Worm (Caenorhabditis elegans) whole organism, early embryonic: Measurements from ENCODE around the gene cox-11.

Experiments
- B0310.2 ChIP-seq: sonication (generic microtip); optimal IDR thresholded peaks from 2 replicates; lab custom pipeline; 2016; ENCODE audit warnings: mild to moderate bottlenecking, missing genetic modification characterization, missing compliant biosample characterization
- F13C5.2 ChIP-seq: sonication (generic microtip); optimal IDR thresholded peaks from 2 replicates; lab custom pipeline; 2017; ENCODE audit warnings: mild to moderate bottlenecking, missing genetic modification characterization, inconsistent platforms, missing compliant biosample characterization
- aly-1 ChIP-seq: sonication (generic microtip); optimal IDR thresholded peaks from 2 replicates; lab custom pipeline; 2016; ENCODE audit warnings: missing genetic modification characterization, missing compliant biosample characterization
- ama-1 ChIP-seq: fragments of 150-350 bp; optimal IDR thresholded peaks from 2 replicates; lab custom pipeline; 2014
- ceh-13 ChIP-seq: fragments of 200-800 bp; sonication (Bioruptor generic); optimal IDR thresholded peaks from 2 replicates; lab custom pipeline; 2018; ENCODE audit warnings: mild to moderate bottlenecking, missing genetic modification characterization, missing compliant biosample characterization
- ceh-36 ChIP-seq: sonication (generic microtip); optimal IDR thresholded peaks from 2 replicates; lab custom pipeline; 2016; ENCODE audit warnings: missing genetic modification characterization, inconsistent platforms, missing compliant biosample characterization
- ets-7 ChIP-seq: sonication (generic microtip); optimal IDR thresholded peaks from 2 replicates; lab custom pipeline; 2016; ENCODE audit warnings: missing genotype, missing genetic modification characterization, missing compliant biosample characterization
- flt-1 ChIP-seq: fragments of 200-800 bp; sonication (Bioruptor generic); IDR thresholded peaks from 2 replicates; pipeline ENCODE4 v1.3.6; 2022; ENCODE audit warnings: missing genetic modification characterization, missing compliant biosample characterization
- hmbx-1 ChIP-seq: sonication (generic microtip); optimal IDR thresholded peaks from 2 replicates; lab custom pipeline; 2016; ENCODE audit warnings: mild to moderate bottlenecking, missing genetic modification characterization, missing compliant biosample characterization
- hmg-4 ChIP-seq: fragments of 200-800 bp; sonication (Bioruptor generic); optimal IDR thresholded peaks from 2 replicates; lab custom pipeline; 2018; ENCODE audit warnings: mild to moderate bottlenecking, missing genetic modification characterization, missing compliant biosample characterization
- hnd-1 ChIP-seq: sonication (generic microtip); optimal IDR thresholded peaks from 2 replicates; lab custom pipeline; 2016; ENCODE audit warnings: missing genetic modification characterization, missing compliant biosample characterization
- pes-1 ChIP-seq: fragments of 200-800 bp; sonication (Bioruptor generic); IDR thresholded peaks from 2 replicates; pipeline ENCODE4 v1.3.6; 2022; ENCODE audit warnings: missing genetic modification reagents, missing genetic modification characterization, missing compliant biosample characterization
- scrt-1 ChIP-seq: fragments of 200-800 bp; sonication (Bioruptor generic); IDR thresholded peaks from 2 replicates; pipeline ENCODE4 v1.3.6; 2022; ENCODE audit warnings: missing genetic modification characterization, missing compliant biosample characterization
- sea-1 ChIP-seq: fragments of 200-800 bp; sonication (Bioruptor generic); conservative IDR thresholded peaks from 2 replicates; pipeline ENCODE4 v1.3.6; 2022; ENCODE audit warnings: missing genetic modification characterization, missing compliant biosample characterization
- tbx-11 ChIP-seq: fragments of 200-800 bp; sonication (Bioruptor generic); IDR thresholded peaks from 2 replicates; pipeline ENCODE4 v1.3.6; 2022; ENCODE audit warnings: missing genetic modification characterization, missing compliant biosample characterization
- tbx-37 ChIP-seq: fragments of 200-800 bp; sonication (Bioruptor generic); conservative IDR thresholded peaks from 2 replicates; pipeline ENCODE4 v1.3.6; 2022; ENCODE audit warnings: missing genetic modification reagents, missing genetic modification characterization, missing compliant biosample characterization
- tra-4 ChIP-seq: sonication (generic microtip); optimal IDR thresholded peaks from 2 replicates; lab custom pipeline; 2017; ENCODE audit warnings: missing genetic modification characterization, missing compliant biosample characterization

cox-11 gene

DNA sequence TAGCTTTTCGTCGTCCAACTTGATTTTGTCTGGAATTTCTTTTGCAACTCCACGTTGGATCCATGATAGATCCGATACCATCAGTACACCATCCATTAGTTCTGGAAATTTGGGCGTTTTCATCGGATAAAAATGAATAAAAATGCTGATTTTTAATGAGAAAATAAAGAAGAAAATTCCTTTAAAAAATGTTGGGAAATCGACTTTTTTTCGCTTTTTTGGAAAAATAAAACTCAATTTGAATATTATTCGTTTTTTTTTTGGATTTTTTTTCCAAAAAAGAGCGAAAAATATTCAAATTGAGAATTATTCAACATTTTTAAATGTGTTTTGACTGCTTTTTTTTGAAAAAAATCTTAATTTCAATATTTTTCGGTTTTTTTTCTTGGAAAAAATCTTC, 7.6 kb upstream of the cox-11 start, which contains the start of gene pwp-1:
Gene pwp-1, minus strand, starts transcription at position 101 of the 400 bp plus-strand sequence.
- no peak for TF ChIP-seq ceh-13 (GFP tag; lab: Kevin White, UChicago)

DNA sequence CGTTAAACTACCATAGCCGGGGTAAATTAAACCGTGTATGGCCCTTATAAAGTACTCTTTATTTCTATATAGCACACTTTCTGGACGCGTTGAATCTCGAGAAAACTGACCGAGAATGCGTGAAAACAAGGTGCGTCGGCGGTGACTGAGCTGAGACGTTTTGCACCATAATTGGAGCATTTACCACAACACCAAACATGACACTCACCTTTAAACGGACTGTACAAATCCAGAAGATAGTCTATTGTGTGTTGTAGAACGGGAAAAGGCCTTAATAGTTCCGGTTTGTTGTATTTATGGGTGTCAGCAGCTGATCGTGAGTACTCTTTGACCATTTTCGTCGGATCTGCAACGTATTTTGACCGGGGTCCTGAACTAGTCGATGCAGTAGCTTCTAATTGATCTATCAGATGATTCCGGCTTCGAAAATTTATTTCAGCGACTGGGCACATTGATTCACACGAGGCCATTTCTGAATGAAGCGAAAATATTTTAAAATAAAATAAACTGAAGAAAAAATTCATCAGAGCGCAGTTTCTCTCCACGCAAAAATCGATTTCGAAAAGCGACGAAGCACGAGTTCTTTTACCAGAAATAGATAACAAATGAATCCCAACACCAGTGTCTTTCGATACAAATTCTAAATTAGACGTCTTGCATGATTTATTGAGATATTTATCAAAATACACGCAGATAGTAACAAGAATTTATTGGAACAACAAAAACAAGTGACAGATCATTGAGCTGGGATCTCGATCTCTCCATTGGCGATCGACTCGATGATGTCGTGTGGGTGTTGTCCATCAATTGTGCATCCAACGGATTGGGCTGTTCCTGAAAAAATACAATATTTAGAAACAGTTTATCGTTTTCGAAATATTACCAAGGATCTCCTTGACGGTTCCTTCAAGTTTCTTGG, 4.9 kb upstream of the cox-11 start, which contains the start of gene tag-115:
Gene tag-115, minus strand, starts transcription at position 472 of the 919 bp plus-strand sequence.
- no peak for TF ChIP-seq hnd-1 (tag; lab: Kevin White, UChicago)
- no peak for TF ChIP-seq ceh-36 (tag; lab: Kevin White, UChicago)
- TF ChIP-seq ceh-13 (GFP tag; lab: Kevin White, UChicago) = no peak
- no peak for TF ChIP-seq hmbx-1 (tag; lab: Kevin White, UChicago)
- TF ChIP-seq tbx-11 (GFP tag; lab: Robert Waterston, UW) = no peak
- TF ChIP-seq aly-1 = no peak
- TF ChIP-seq ama-1 (lab: Kevin White, UChicago) = no peak
- no peak for TF ChIP-seq sea-1 (GFP tag; lab: Robert Waterston, UW)
- no peak for TF ChIP-seq tbx-37 (GFP tag; lab: Robert Waterston, UW)
- TF ChIP-seq scrt-1 (GFP tag; lab: Robert Waterston, UW) = no peak
- TF ChIP-seq tra-4 = no peak
- TF ChIP-seq B0310.2 (tag; lab: Kevin White, UChicago) = no peak
- no peak for TF ChIP-seq flt-1 (GFP tag; lab: Robert Waterston, UW)

DNA sequence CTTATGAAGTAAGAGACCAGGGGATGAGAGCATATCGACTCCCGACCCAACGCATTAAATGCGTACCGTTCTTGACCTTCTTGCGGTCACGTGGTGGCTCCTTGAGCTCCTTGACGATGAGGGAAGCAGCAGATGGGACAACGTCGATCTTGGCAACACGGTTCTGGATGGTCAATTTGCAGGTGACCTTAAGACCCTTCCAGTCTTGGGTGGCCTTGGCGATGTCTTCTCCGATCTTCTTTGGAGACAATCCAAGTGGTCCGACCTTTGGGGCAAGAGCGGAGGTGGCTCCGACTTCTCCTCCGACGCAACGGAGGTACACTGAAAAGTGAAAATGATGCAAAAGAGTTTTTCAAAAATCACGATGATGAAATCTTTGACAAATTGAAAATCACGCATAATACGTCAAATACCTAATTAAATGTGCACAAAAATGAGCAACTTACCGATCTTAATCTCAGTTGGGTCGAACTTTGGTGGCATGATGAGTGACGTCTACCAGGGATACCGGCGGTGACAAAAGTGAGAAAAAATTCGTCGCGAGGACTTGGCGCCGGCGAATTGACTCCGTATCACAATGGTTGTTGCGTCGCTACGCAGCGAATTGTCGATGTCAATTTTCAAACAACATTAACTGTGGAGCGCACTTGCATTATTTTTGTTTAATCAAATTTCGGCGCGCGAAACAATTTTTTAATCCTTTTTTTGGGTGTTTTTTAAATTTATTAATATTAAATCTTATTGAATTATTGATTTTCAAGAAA, 3.9 kb upstream of the cox-11 start, which contains the start of gene rpl-12:
Gene rpl-12, minus strand, starts transcription at position 574 of the 764 bp plus-strand sequence.
- TF ChIP-seq ama-1 (lab: Kevin White, UChicago) (no peak), hmg-4 (peak; percentile 72), tbx-11 (GFP tag; lab: Robert Waterston, UW) (peak; percentile 47; the same call in 1 of the 2 replicates), tbx-37 (GFP tag; lab: Robert Waterston, UW) (peak; percentile 27; the same call in 1 of the 2 replicates), B0310.2 (tag; lab: Kevin White, UChicago) (no peak), F13C5.2 (tag; lab: Kevin White, UChicago) (peak; percentile 92), aly-1 (no peak), sea-1 (GFP tag; lab: Robert Waterston, UW) (peak; percentile 61; the same call in 1 of the 2 replicates), flt-1 (GFP tag; lab: Robert Waterston, UW) (peak; percentile 44; the same call in 1 of the 2 replicates), ceh-36 (tag; lab: Kevin White, UChicago) (peak; percentile 37), pes-1 (GFP tag; lab: Robert Waterston, UW) (peak; percentile 65)

DNA sequence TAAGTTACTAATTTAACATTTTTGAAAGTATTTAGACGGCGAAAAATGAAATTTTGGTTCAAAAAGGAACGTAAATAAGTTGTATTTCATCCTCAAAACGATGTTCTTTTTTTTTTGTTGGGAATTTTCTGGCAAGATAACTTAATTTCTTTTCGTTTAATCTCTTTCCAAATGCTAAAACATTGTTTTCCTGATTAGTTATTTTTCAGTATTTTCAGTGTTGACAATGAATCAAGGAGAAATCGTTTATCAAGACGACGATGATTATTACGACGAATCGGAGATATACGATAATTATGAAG, 3.3 kb upstream of the cox-11 start, which contains the start of gene lin-54:
Gene lin-54, plus strand, starts transcription at position 203 of the 302 bp plus-strand sequence.
- no peak for TF ChIP-seq scrt-1 (GFP tag; lab: Robert Waterston, UW)
- no peak for TF ChIP-seq ama-1 (lab: Kevin White, UChicago)
- no peak for TF ChIP-seq ets-7 (tag; lab: Kevin White, UChicago)
- no peak for TF ChIP-seq flt-1 (GFP tag; lab: Robert Waterston, UW)
- TF ChIP-seq tra-4 = no peak
- TF ChIP-seq B0310.2 (tag; lab: Kevin White, UChicago) = no peak
- no peak for TF ChIP-seq hnd-1 (tag; lab: Kevin White, UChicago)
- no peak for TF ChIP-seq tbx-37 (GFP tag; lab: Robert Waterston, UW)
- TF ChIP-seq ceh-13 (GFP tag; lab: Kevin White, UChicago) = no peak
- no peak for TF ChIP-seq aly-1
- TF ChIP-seq pes-1 (GFP tag; lab: Robert Waterston, UW) = no peak
- TF ChIP-seq ceh-36 (tag; lab: Kevin White, UChicago) = no peak
- no peak for TF ChIP-seq hmg-4
- no peak for TF ChIP-seq sea-1 (GFP tag; lab: Robert Waterston, UW)
- no peak for TF ChIP-seq tbx-11 (GFP tag; lab: Robert Waterston, UW)
- TF ChIP-seq hmbx-1 (tag; lab: Kevin White, UChicago) = no peak
- no peak for TF ChIP-seq F13C5.2 (tag; lab: Kevin White, UChicago)

DNA sequence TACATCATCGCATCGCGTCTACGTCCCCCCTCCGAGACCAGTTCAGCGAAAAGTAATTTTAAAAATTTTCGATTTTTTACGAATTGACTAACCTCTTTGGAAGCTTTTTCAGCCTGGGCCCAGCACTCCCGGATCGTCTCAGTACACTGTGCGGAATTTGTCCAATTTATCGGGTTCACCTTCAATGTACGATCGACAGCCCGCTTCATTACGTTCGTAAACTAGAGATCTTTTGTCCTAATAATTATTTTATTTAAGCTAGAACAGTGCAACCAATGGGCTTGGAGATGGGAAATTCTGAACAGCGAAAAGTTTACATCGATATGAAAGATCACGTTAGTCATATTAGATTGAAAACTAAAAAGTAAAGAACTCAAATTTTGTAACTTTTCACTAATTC, 2.8 kb upstream of the cox-11 start:
- no peak for TF ChIP-seq tra-4
- no peak for TF ChIP-seq B0310.2 (tag; lab: Kevin White, UChicago)
- TF ChIP-seq tbx-37 (GFP tag; lab: Robert Waterston, UW) = no peak
- no peak for TF ChIP-seq ets-7 (tag; lab: Kevin White, UChicago)
- no peak for TF ChIP-seq pes-1 (GFP tag; lab: Robert Waterston, UW)
- no peak for TF ChIP-seq sea-1 (GFP tag; lab: Robert Waterston, UW)
- TF ChIP-seq ceh-13 (GFP tag; lab: Kevin White, UChicago) = no peak
- TF ChIP-seq F13C5.2 (tag; lab: Kevin White, UChicago) = no peak
- TF ChIP-seq hmbx-1 (tag; lab: Kevin White, UChicago) = no peak

DNA sequence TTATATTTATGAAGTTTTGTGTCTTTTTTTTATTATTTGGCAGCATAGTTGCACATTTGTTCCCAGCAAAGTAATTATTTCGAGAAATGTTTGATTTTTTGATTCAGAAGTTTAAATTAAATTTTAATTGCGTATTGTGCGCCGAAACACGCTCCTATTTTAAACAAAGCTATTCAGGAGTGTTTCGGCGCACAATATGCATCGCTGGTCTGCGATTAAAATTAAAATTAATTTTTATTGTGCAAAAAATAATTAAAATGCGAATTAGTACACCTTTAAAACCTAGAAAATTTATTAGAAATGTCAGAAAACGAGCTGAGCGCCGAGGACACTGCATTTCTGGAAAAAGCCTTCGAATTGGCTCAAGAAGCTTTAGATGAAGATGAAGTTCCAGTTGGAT, 749 bp upstream of the cox-11 start, which contains the start of gene JC8.4:
Gene JC8.4, plus strand, starts transcription at position 301 of the 400 bp plus-strand sequence.
- TF ChIP-seq ama-1 (lab: Kevin White, UChicago) (no peak), pes-1 (GFP tag; lab: Robert Waterston, UW) (no peak), scrt-1 (GFP tag; lab: Robert Waterston, UW) (no peak), F13C5.2 (tag; lab: Kevin White, UChicago) (no peak)
